Fruit fly (Drosophila melanogaster) whole organism: Measurements from ENCODE around the gene Plp.

Experiments used
- Dll ChIP-seq: fragments of >200 bp; optimal IDR thresholded peaks from 2 replicates; lab custom pipeline; 2017
- EcR ChIP-seq, 2 experiments: fragments of >200 bp; optimal IDR thresholded peaks; 2 replicates each; lab custom pipeline; 2017; ENCODE audit warnings: missing biosample characterization in 2 of 2, missing genetic modification characterization in 2 of 2, missing genetic modification reagents in 2 of 2
- pan ChIP-seq: fragments of >200 bp; optimal IDR thresholded peaks from 2 replicates; lab custom pipeline; 2017

DNA sequence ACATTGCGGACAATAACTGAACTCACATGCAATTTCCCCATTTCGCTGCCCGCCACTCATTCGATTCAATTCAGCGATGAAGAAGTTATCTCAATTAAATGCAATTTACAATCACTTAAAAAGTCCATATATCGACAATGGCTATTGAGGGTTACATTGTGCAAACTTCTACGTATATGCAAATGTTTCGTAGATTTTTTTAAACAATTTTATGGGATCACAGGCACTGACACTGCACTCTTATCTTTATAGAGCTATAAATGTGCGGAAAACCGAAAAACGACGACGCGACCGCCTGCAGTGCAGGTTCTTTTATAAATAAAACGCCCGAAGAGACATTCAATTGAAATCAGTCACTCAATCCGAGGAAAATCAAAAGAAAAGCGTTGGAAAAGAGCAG, 6.2 kb downstream of the Plp start:
- TF ChIP-seq EcR (GFP tag; optimal IDR thresholded peaks at IDR 0.05; lab: Kevin White, UChicago) (no peak), pan (lab: Kevin White, UChicago) (no peak), Dll (lab: Kevin White, UChicago) (no peak)
